Worm (Caenorhabditis elegans) whole organism, mixed stage, embryonic: ENCODE results near the gene C47A10.12.

Experiments
- M03D4.4 ChIP-seq: sonication (generic microtip); optimal IDR thresholded peaks from 2 replicates; lab custom pipeline; 2017; ENCODE audit warnings: mild to moderate bottlenecking, missing genetic modification characterization, missing compliant biosample characterization
- bed-3 ChIP-seq: fragments of 200-800 bp; sonication (Bioruptor generic); optimal IDR thresholded peaks from 3 replicates; lab custom pipeline; 2018; ENCODE audit warnings: mild to moderate bottlenecking, missing genetic modification characterization, moderate library complexity, missing compliant biosample characterization
- blmp-1 ChIP-seq: fragments of 150-350 bp; optimal IDR thresholded peaks from 2 replicates; lab custom pipeline; 2014; ENCODE audit warnings: missing biosample characterization, missing genetic modification characterization
- ceh-39 ChIP-seq: fragments of 150-350 bp; optimal IDR thresholded peaks from 2 replicates; lab custom pipeline; 2014; ENCODE audit warnings: missing biosample characterization, missing genetic modification characterization
- ceh-43 ChIP-seq: fragments of 200-800 bp; sonication (Bioruptor generic); optimal IDR thresholded peaks from 2 replicates; lab custom pipeline; 2018; ENCODE audit warnings: mild to moderate bottlenecking, missing genetic modification characterization, moderate library complexity, missing compliant biosample characterization
- ceh-83 ChIP-seq: fragments of 200-800 bp; sonication (Bioruptor generic); optimal IDR thresholded peaks from 2 replicates; lab custom pipeline; 2018; ENCODE audit warnings: mild to moderate bottlenecking, missing genetic modification characterization, missing compliant biosample characterization
- ces-1 ChIP-seq: fragments of 150-350 bp; optimal IDR thresholded peaks from 2 replicates; lab custom pipeline; 2014; ENCODE audit warnings: missing biosample characterization, missing genetic modification reagents, missing genetic modification characterization
- drap-1 ChIP-seq: fragments of 200-800 bp; sonication (Bioruptor generic); optimal IDR thresholded peaks from 3 replicates; lab custom pipeline; 2018; ENCODE audit warnings: mild to moderate bottlenecking, missing genetic modification characterization, missing compliant biosample characterization
- elt-3 ChIP-seq: fragments of 150-350 bp; optimal IDR thresholded peaks from 2 replicates; lab custom pipeline; 2014; ENCODE audit warnings: missing biosample characterization, missing genetic modification characterization
- flh-1 ChIP-seq: fragments of 200-800 bp; sonication (Bioruptor generic); optimal IDR thresholded peaks from 2 replicates; lab custom pipeline; 2018; ENCODE audit warnings: mild to moderate bottlenecking, missing genetic modification characterization, moderate library complexity, missing compliant biosample characterization
- ham-2 ChIP-seq: fragments of 200-800 bp; sonication (Bioruptor generic); optimal IDR thresholded peaks from 2 replicates; lab custom pipeline; 2018; ENCODE audit warnings: mild to moderate bottlenecking, missing genetic modification characterization, missing compliant biosample characterization
- hlh-1 ChIP-seq: fragments of 150-350 bp; optimal IDR thresholded peaks from 2 replicates; lab custom pipeline; 2014; ENCODE audit warnings: missing biosample characterization, missing genetic modification reagents, missing genetic modification characterization
- lin-13 ChIP-seq: fragments of 150-350 bp; optimal IDR thresholded peaks from 2 replicates; lab custom pipeline; 2014; ENCODE audit warnings: missing biosample characterization, missing genetic modification characterization
- lin-32 ChIP-seq: fragments of 200-800 bp; sonication (Bioruptor generic); optimal IDR thresholded peaks from 2 replicates; lab custom pipeline; 2018; ENCODE audit warnings: mild to moderate bottlenecking, missing genetic modification characterization, missing compliant biosample characterization
- lsy-2 ChIP-seq: fragments of 150-350 bp; optimal IDR thresholded peaks from 2 replicates; lab custom pipeline; 2014; ENCODE audit warnings: missing biosample characterization, missing genetic modification characterization
- mab-5 ChIP-seq: fragments of 150-350 bp; optimal IDR thresholded peaks from 2 replicates; lab custom pipeline; 2014; ENCODE audit warnings: missing biosample characterization, missing genetic modification characterization
- mep-1 ChIP-seq: fragments of 150-350 bp; optimal IDR thresholded peaks from 2 replicates; lab custom pipeline; 2017; ENCODE audit warnings: missing biosample characterization, missing genetic modification reagents, missing genetic modification characterization, inconsistent platforms
- mls-2 ChIP-seq: sonication (generic microtip); optimal IDR thresholded peaks from 2 replicates; lab custom pipeline; 2016; ENCODE audit warnings: mild to moderate bottlenecking, missing genetic modification characterization, moderate library complexity, missing compliant biosample characterization
- nhr-12 ChIP-seq: fragments of 150-350 bp; optimal IDR thresholded peaks from 2 replicates; lab custom pipeline; 2014; ENCODE audit warnings: missing biosample characterization, missing genetic modification characterization
- nhr-2 ChIP-seq: fragments of 150-350 bp; optimal IDR thresholded peaks from 2 replicates; lab custom pipeline; 2014; ENCODE audit warnings: missing biosample characterization, missing genetic modification characterization
- nhr-237 ChIP-seq: fragments of 150-350 bp; optimal IDR thresholded peaks from 2 replicates; lab custom pipeline; 2014; ENCODE audit warnings: missing biosample characterization, missing genetic modification characterization
- nhr-28 ChIP-seq: fragments of 150-350 bp; optimal IDR thresholded peaks from 2 replicates; lab custom pipeline; 2014; ENCODE audit warnings: missing biosample characterization, missing genetic modification characterization
- pha-4 ChIP-seq: fragments of 150-350 bp; optimal IDR thresholded peaks from 2 replicates; lab custom pipeline; 2018; ENCODE audit warnings: missing biosample characterization, missing genetic modification reagents, missing genetic modification characterization
- sem-2 ChIP-seq: fragments of 200-800 bp; sonication (Bioruptor generic); optimal IDR thresholded peaks from 2 replicates; lab custom pipeline; 2018; ENCODE audit warnings: mild to moderate bottlenecking, missing genetic modification characterization, missing compliant biosample characterization
- snpc-4 ChIP-seq: fragments of 150-350 bp; optimal IDR thresholded peaks from 2 replicates; lab custom pipeline; 2014; ENCODE audit warnings: missing biosample characterization, missing genetic modification characterization
- sptf-1 ChIP-seq: sonication (generic microtip); optimal IDR thresholded peaks from 2 replicates; lab custom pipeline; 2017; ENCODE audit warnings: mild to moderate bottlenecking, missing genetic modification characterization, moderate library complexity, missing compliant biosample characterization
- tbx-8 ChIP-seq: fragments of 200-800 bp; sonication (Bioruptor generic); optimal IDR thresholded peaks from 2 replicates; lab custom pipeline; 2018; ENCODE audit warnings: mild to moderate bottlenecking, missing genetic modification characterization, moderate library complexity, missing compliant biosample characterization
- unc-120 ChIP-seq: sonication (generic microtip); optimal IDR thresholded peaks from 2 replicates; lab custom pipeline; 2017; ENCODE audit warnings: missing genetic modification characterization, missing compliant biosample characterization; ENCODE audit not compliant: poor library complexity, severe bottlenecking
- unc-39 ChIP-seq: fragments of 150-350 bp; optimal IDR thresholded peaks from 2 replicates; lab custom pipeline; 2014; ENCODE audit warnings: missing biosample characterization, missing genetic modification characterization
- zip-8 ChIP-seq: fragments of 150-350 bp; optimal IDR thresholded peaks from 2 replicates; lab custom pipeline; 2014; ENCODE audit warnings: missing biosample characterization, missing genetic modification characterization

The C47A10.12 gene

DNA sequence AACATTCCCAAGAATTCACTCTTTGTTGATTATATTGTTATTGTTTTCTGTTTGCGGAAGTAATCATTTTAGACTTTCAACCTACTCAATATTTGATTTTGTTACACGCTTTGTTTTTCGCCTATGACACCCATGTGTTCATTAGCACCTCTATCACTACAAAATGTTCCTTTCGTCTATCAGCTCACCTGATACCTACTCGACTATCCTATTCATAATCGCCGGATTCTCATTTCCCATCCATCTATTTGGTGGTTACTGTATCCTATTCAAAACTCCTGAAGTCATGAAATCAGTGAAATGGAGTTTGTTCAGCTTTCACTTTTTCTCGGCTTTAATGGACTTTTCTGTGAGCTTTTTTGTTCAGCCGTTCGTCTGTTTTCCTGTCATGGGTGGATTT, 27.6 kb downstream of the C47A10.12 start, which contains the start of gene srh-291:
TSS of gene srh-291 (plus strand) at position 301 of the 400 bp plus-strand sequence.
- TF ChIP-seq ceh-43 (GFP tag; lab: Kevin White, UChicago), result no peak
- no peak for TF ChIP-seq hlh-1 (tag; lab: Kevin White, UChicago)
- TF ChIP-seq ces-1, result no peak
- no peak for TF ChIP-seq M03D4.4 (tag; lab: Kevin White, UChicago)
- TF ChIP-seq mab-5 (tag; lab: Kevin White, UChicago), result no peak
- TF ChIP-seq nhr-12 (tag; lab: Kevin White, UChicago), result no peak
- no peak for TF ChIP-seq nhr-2 (tag; lab: Kevin White, UChicago)
- no peak for TF ChIP-seq snpc-4 (tag; lab: Kevin White, UChicago)
- no peak for TF ChIP-seq tbx-8 (GFP tag; lab: Kevin White, UChicago)
- no peak for TF ChIP-seq zip-8 (tag; lab: Kevin White, UChicago)
- no peak for TF ChIP-seq lin-32 (GFP tag; lab: Kevin White, UChicago)
- no peak for TF ChIP-seq nhr-28
- no peak for TF ChIP-seq ceh-39 (tag; lab: Kevin White, UChicago)
- no peak for TF ChIP-seq blmp-1 (tag; lab: Kevin White, UChicago)
- no peak for TF ChIP-seq unc-39 (tag; lab: Kevin White, UChicago)

DNA sequence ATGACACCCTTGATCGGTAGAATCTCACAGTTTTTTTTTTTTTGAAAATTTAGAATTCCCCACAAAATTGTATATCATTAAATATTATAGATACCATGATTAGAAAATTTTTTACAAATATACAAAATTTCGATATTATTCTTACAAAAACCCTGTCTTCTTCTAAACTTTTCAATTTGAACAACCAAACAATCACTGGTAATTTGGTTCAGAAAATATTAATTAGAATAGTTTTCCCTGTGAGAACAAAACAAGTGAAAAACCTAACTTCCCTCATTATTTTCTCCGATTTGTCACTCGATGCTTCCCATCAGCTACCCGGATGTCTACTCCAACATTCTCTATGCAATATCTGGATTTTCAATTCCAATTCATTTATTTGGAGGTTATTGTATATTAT, 32.3 kb downstream of the C47A10.12 start, which contains the start of gene srh-296:
TSS of gene srh-296 (plus strand) at position 301 of the 400 bp plus-strand sequence.
- TF ChIP-seq mab-5 (tag; lab: Kevin White, UChicago), result no peak
- TF ChIP-seq lin-13 (tag; lab: Kevin White, UChicago), result no peak
- no peak for TF ChIP-seq drap-1 (GFP tag; lab: Kevin White, UChicago)
- no peak for TF ChIP-seq elt-3 (tag; lab: Kevin White, UChicago)
- no peak for TF ChIP-seq lin-32 (GFP tag; lab: Kevin White, UChicago)
- no peak for TF ChIP-seq mls-2 (tag; lab: Kevin White, UChicago)
- TF ChIP-seq unc-39 (tag; lab: Kevin White, UChicago), result no peak
- no peak for TF ChIP-seq mep-1 (tag; lab: Kevin White, UChicago)
- TF ChIP-seq ceh-83, result no peak
- no peak for TF ChIP-seq zip-8 (tag; lab: Kevin White, UChicago)
- TF ChIP-seq lsy-2, result no peak
- no peak for TF ChIP-seq nhr-28
- no peak for TF ChIP-seq ces-1
- no peak for TF ChIP-seq bed-3 (GFP tag; lab: Kevin White, UChicago)
- TF ChIP-seq snpc-4 (tag; lab: Kevin White, UChicago), result no peak
- TF ChIP-seq M03D4.4 (tag; lab: Kevin White, UChicago), result no peak
- TF ChIP-seq unc-120, result no peak
- TF ChIP-seq tbx-8 (GFP tag; lab: Kevin White, UChicago), result no peak
- TF ChIP-seq sptf-1 (tag; lab: Kevin White, UChicago), result no peak

DNA sequence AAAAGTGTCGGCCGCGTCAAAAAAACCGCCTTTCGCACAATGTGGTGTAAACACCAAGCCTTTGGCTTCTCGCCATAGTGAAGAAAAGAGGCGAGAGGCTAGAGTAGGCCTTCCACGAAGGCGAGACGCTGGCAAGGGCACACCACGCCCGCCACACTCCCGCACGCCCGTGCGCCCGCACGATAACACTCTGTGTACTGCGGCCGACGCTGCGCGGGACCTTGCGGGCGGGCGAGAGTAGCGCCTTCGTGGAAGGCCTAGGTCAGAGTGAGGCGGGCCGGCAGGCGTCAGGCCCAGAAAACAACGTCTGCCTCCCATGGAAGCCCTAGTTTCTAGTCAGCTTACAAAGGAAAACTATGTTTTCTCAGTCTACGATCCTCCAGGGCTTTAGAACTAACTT, 34.4 kb downstream of the C47A10.12 start:
- TF ChIP-seq ceh-39 (tag; lab: Kevin White, UChicago) (no peak), flh-1 (GFP tag; lab: Kevin White, UChicago) (no peak), unc-120 (no peak), tbx-8 (GFP tag; lab: Kevin White, UChicago) (no peak), hlh-1 (tag; lab: Kevin White, UChicago) (no peak), sem-2 (GFP tag; lab: Kevin White, UChicago) (no peak), bed-3 (GFP tag; lab: Kevin White, UChicago) (no peak), blmp-1 (tag; lab: Kevin White, UChicago) (no peak), nhr-28 (no peak), mab-5 (tag; lab: Kevin White, UChicago) (no peak), sptf-1 (tag; lab: Kevin White, UChicago) (no peak), mls-2 (tag; lab: Kevin White, UChicago) (no peak)

DNA sequence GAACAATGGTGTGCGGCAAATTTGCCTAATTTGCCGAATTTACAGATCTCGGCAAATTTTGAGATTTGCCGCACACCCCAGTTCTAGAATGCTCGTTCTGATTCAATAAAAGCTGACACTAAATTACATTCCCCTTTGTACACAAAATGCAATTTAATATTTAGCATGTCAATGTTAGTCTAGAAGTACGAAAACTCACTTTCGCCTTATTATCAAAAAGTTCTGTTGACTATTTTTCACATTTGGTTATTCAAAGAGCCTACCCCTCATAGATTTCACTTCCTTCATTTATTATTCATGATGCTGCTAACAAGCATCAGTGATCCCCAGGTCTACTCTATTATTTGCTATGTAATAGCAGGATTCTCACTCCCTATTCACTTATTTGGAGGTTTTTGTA, 40.8 kb downstream of the C47A10.12 start, which contains the start of gene srh-298:
TSS of gene srh-298 (plus strand) at position 301 of the 400 bp plus-strand sequence.
- no peak for TF ChIP-seq nhr-237 (tag; lab: Kevin White, UChicago)
- TF ChIP-seq M03D4.4 (tag; lab: Kevin White, UChicago), result no peak
- TF ChIP-seq lsy-2, result no peak
- TF ChIP-seq ham-2 (GFP tag; lab: Kevin White, UChicago), result no peak
- TF ChIP-seq pha-4 (tag; lab: Kevin White, UChicago), result no peak
- no peak for TF ChIP-seq mep-1 (tag; lab: Kevin White, UChicago)
- no peak for TF ChIP-seq ceh-43 (GFP tag; lab: Kevin White, UChicago)
- TF ChIP-seq unc-39 (tag; lab: Kevin White, UChicago), result no peak
- no peak for TF ChIP-seq tbx-8 (GFP tag; lab: Kevin White, UChicago)
- TF ChIP-seq ceh-39 (tag; lab: Kevin White, UChicago), result no peak
- no peak for TF ChIP-seq nhr-28
- TF ChIP-seq nhr-12 (tag; lab: Kevin White, UChicago), result no peak
- no peak for TF ChIP-seq snpc-4 (tag; lab: Kevin White, UChicago)
- no peak for TF ChIP-seq ces-1
- TF ChIP-seq flh-1 (GFP tag; lab: Kevin White, UChicago), result no peak
